Worm (Caenorhabditis elegans) whole organism, L4 larva: ENCODE measurements around the gene gst-11.

Experiments used
- F10B5.3 ChIP-seq: sonication (generic microtip); optimal IDR thresholded peaks from 2 replicates; lab custom pipeline; 2016; ENCODE audit warnings: mild to moderate bottlenecking, missing genetic modification characterization, missing compliant biosample characterization
- F49E8.2 ChIP-seq: sonication (generic microtip); optimal IDR thresholded peaks from 2 replicates; lab custom pipeline; 2016; ENCODE audit warnings: missing compliant biosample characterization, mild to moderate bottlenecking, missing genetic modification characterization, borderline replicate concordance
- T20F7.1 ChIP-seq: fragments of 200-800 bp; sonication (Bioruptor generic); optimal IDR thresholded peaks from 2 replicates; lab custom pipeline; 2018; ENCODE audit warnings: mild to moderate bottlenecking, missing genetic modification characterization, missing compliant biosample characterization
- T26A8.4 ChIP-seq: fragments of 200-800 bp; sonication (Bioruptor generic); IDR thresholded peaks from 2 replicates; pipeline ENCODE4 v1.3.6; 2022; ENCODE audit warnings: missing genetic modification characterization, missing compliant biosample characterization
- Y48G9A.11 ChIP-seq: fragments of 200-800 bp; sonication (Bioruptor generic); IDR thresholded peaks from 2 replicates; pipeline ENCODE4 v1.3.6; 2022; ENCODE audit warnings: missing genetic modification reagents, missing genetic modification characterization, missing compliant biosample characterization
- Y75B8A.6 ChIP-seq: fragments of 200-800 bp; sonication (Bioruptor generic); IDR thresholded peaks from 2 replicates; pipeline ENCODE4 v1.3.6; 2022; ENCODE audit warnings: missing genetic modification reagents, missing genetic modification characterization, missing compliant biosample characterization
- ZK337.2 ChIP-seq: fragments of 200-800 bp; sonication (Bioruptor generic); IDR thresholded peaks from 2 replicates; pipeline ENCODE4 v1.3.6; 2022; ENCODE audit warnings: missing genetic modification reagents, missing genetic modification characterization, missing compliant biosample characterization
- ZK546.5 ChIP-seq, 2 experiments: sonication (generic microtip); optimal IDR thresholded peaks; 2 replicates each; lab custom pipeline; 2017; ENCODE audit warnings: missing biosample characterization in 2 of 2, missing genetic modification characterization in 2 of 2
- ceh-28 ChIP-seq: fragments of 150-350 bp; optimal IDR thresholded peaks from 2 replicates; lab custom pipeline; 2014; ENCODE audit warnings: missing biosample characterization, missing genetic modification reagents, missing genetic modification characterization
- ceh-32 ChIP-seq: sonication (generic microtip); optimal IDR thresholded peaks from 2 replicates; lab custom pipeline; 2016; ENCODE audit warnings: mild to moderate bottlenecking, missing genetic modification characterization, missing compliant biosample characterization; ENCODE audit not compliant: poor library complexity
- ceh-44 ChIP-seq: fragments of 200-800 bp; sonication (Bioruptor generic); IDR thresholded peaks from 2 replicates; pipeline ENCODE4 v1.3.6; 2022; ENCODE audit warnings: missing genetic modification reagents, missing genetic modification characterization, missing compliant biosample characterization
- ceh-62 ChIP-seq: sonication (generic microtip); optimal IDR thresholded peaks from 2 replicates; lab custom pipeline; 2017; ENCODE audit warnings: missing biosample characterization, missing genetic modification characterization
- daf-16 ChIP-seq, 3 experiments: sonication (generic microtip); optimal IDR thresholded peaks; 2 replicates each; lab custom pipeline; 2016 to 2017; ENCODE audit warnings: missing genetic modification characterization in 3 of 3, missing genetic modification reagents in 3 of 3, mild to moderate bottlenecking in 2 of 3, missing compliant biosample characterization in 2 of 3, missing biosample characterization in 1 of 3, moderate library complexity in 1 of 3
- daf-19 ChIP-seq: fragments of 200-800 bp; sonication (Bioruptor generic); conservative IDR thresholded peaks from 2 replicates; pipeline ENCODE4 v1.3.6; 2022; ENCODE audit warnings: missing genetic modification characterization, missing compliant biosample characterization
- daf-8 ChIP-seq: fragments of 200-800 bp; sonication (Bioruptor generic); IDR thresholded peaks from 2 replicates; pipeline ENCODE4 v1.3.6; 2022; ENCODE audit warnings: missing genetic modification characterization, missing compliant biosample characterization
- dmd-6 ChIP-seq: fragments of 200-800 bp; sonication (Bioruptor generic); IDR thresholded peaks from 2 replicates; pipeline ENCODE4 v1.3.6; 2022; ENCODE audit warnings: missing genetic modification reagents, missing genetic modification characterization, missing compliant biosample characterization
- dmd-8 ChIP-seq: fragments of 200-800 bp; sonication (Bioruptor generic); IDR thresholded peaks from 2 replicates; pipeline ENCODE4 v1.3.6; 2022; ENCODE audit warnings: missing genetic modification characterization, missing compliant biosample characterization
- dmd-9 ChIP-seq: fragments of 200-800 bp; sonication (Bioruptor generic); IDR thresholded peaks from 2 replicates; pipeline ENCODE4 v1.3.6; 2022; ENCODE audit warnings: missing genetic modification reagents, missing genetic modification characterization, missing compliant biosample characterization
- dpl-1 ChIP-seq: fragments of 150-350 bp; optimal IDR thresholded peaks from 2 replicates; lab custom pipeline; 2014; ENCODE audit warnings: missing biosample characterization, missing genetic modification reagents, missing genetic modification characterization
- egl-27 ChIP-seq: sonication (generic microtip); optimal IDR thresholded peaks from 3 replicates; lab custom pipeline; 2017; ENCODE audit warnings: missing biosample characterization, missing genetic modification reagents, missing genetic modification characterization
- egl-43 ChIP-seq: fragments of 200-800 bp; sonication (Bioruptor generic); IDR thresholded peaks from 2 replicates; pipeline ENCODE4 v1.3.6; 2022; ENCODE audit warnings: missing genetic modification reagents, missing genetic modification characterization, missing compliant biosample characterization
- fos-1 ChIP-seq: fragments of 150-350 bp; optimal IDR thresholded peaks from 2 replicates; lab custom pipeline; 2014; ENCODE audit warnings: missing biosample characterization, missing genetic modification characterization
- hlh-11 ChIP-seq: fragments of 200-800 bp; sonication (Bioruptor generic); optimal IDR thresholded peaks from 2 replicates; lab custom pipeline; 2018; ENCODE audit warnings: mild to moderate bottlenecking, missing genetic modification characterization, missing compliant biosample characterization
- hlh-30 ChIP-seq: sonication (generic microtip); optimal IDR thresholded peaks from 2 replicates; lab custom pipeline; 2017; ENCODE audit warnings: antibody characterized with exemption, mild to moderate bottlenecking, missing genetic modification characterization, missing compliant biosample characterization; ENCODE audit not compliant: insufficient read depth
- lin-1 ChIP-seq: fragments of 200-800 bp; sonication (Bioruptor generic); IDR thresholded peaks from 2 replicates; pipeline ENCODE4 v1.3.6; 2022; ENCODE audit warnings: missing genetic modification reagents, missing genetic modification characterization, missing compliant biosample characterization
- lin-15B ChIP-seq: fragments of 150-350 bp; sonication (generic microtip); optimal IDR thresholded peaks from 3 replicates; lab custom pipeline; 2014; ENCODE audit warnings: missing biosample characterization, missing genetic modification characterization
- lsy-2 ChIP-seq, 2 experiments: fragments of 150-350 bp in 1 of 2; sonication (generic microtip) in 1 of 2; optimal IDR thresholded peaks; 2 replicates each; lab custom pipeline; 2014 to 2017; ENCODE audit warnings: missing biosample characterization in 2 of 2, missing genetic modification characterization in 2 of 2
- madf-9 ChIP-seq: fragments of 200-800 bp; sonication (Bioruptor generic); conservative IDR thresholded peaks from 2 replicates; pipeline ENCODE4 v1.3.6; 2022; ENCODE audit warnings: missing genetic modification reagents, missing genetic modification characterization, missing compliant biosample characterization
- mdt-29 ChIP-seq: fragments of 200-800 bp; sonication (Bioruptor generic); IDR thresholded peaks from 2 replicates; pipeline ENCODE4 v1.3.6; 2022; ENCODE audit warnings: missing genetic modification reagents, missing genetic modification characterization, missing compliant biosample characterization
- mep-1 ChIP-seq: fragments of 150-350 bp; sonication (generic microtip); optimal IDR thresholded peaks from 3 replicates; lab custom pipeline; 2014; ENCODE audit warnings: missing biosample characterization, missing genetic modification characterization
- mes-2 ChIP-seq: sonication (generic microtip); optimal IDR thresholded peaks from 2 replicates; lab custom pipeline; 2016; ENCODE audit warnings: missing genotype, mild to moderate bottlenecking, missing genetic modification characterization, missing compliant biosample characterization; ENCODE audit not compliant: poor library complexity, severe bottlenecking
- nhr-11 ChIP-seq: fragments of 150-350 bp; optimal IDR thresholded peaks from 2 replicates; lab custom pipeline; 2014; ENCODE audit warnings: missing biosample characterization, missing genetic modification characterization
- nhr-111 ChIP-seq: fragments of 200-800 bp; sonication (Bioruptor generic); optimal IDR thresholded peaks from 2 replicates; lab custom pipeline; 2018; ENCODE audit warnings: mild to moderate bottlenecking, missing genetic modification characterization, missing compliant biosample characterization
- nhr-237 ChIP-seq: sonication (generic microtip); optimal IDR thresholded peaks from 2 replicates; lab custom pipeline; 2017; ENCODE audit warnings: missing biosample characterization, missing genetic modification characterization
- nhr-25 ChIP-seq: sonication (generic microtip); optimal IDR thresholded peaks from 2 replicates; lab custom pipeline; 2017; ENCODE audit warnings: missing genetic modification characterization, mild to moderate bottlenecking, missing compliant biosample characterization, antibody characterized with exemption, moderate library complexity, borderline replicate concordance; ENCODE audit not compliant: insufficient read depth
- nhr-28 ChIP-seq: fragments of 150-350 bp; optimal IDR thresholded peaks from 2 replicates; lab custom pipeline; 2014; ENCODE audit warnings: missing biosample characterization, missing genetic modification characterization
- nhr-41 ChIP-seq: fragments of 200-800 bp; sonication (Bioruptor generic); IDR thresholded peaks from 2 replicates; pipeline ENCODE4 v1.3.6; 2022; ENCODE audit warnings: missing genetic modification reagents, missing genetic modification characterization, missing compliant biosample characterization
- nhr-42 ChIP-seq: fragments of 200-800 bp; sonication (Bioruptor generic); IDR thresholded peaks from 2 replicates; pipeline ENCODE4 v1.3.6; 2022; ENCODE audit warnings: missing genetic modification characterization, missing compliant biosample characterization
- php-3 ChIP-seq: fragments of 200-800 bp; sonication (Bioruptor generic); IDR thresholded peaks from 2 replicates; pipeline ENCODE4 v1.3.6; 2022; ENCODE audit warnings: missing genetic modification reagents, missing genetic modification characterization, missing compliant biosample characterization
- pqm-1 ChIP-seq: sonication (generic microtip); optimal IDR thresholded peaks from 2 replicates; lab custom pipeline; 2017; ENCODE audit warnings: missing biosample characterization, missing genetic modification characterization
- saeg-2 ChIP-seq: fragments of 200-800 bp; sonication (Bioruptor generic); IDR thresholded peaks from 2 replicates; pipeline ENCODE4 v1.3.6; 2022; ENCODE audit warnings: missing genetic modification reagents, missing genetic modification characterization, missing compliant biosample characterization
- sdz-12 ChIP-seq: fragments of 200-800 bp; sonication (Bioruptor generic); optimal IDR thresholded peaks from 2 replicates; lab custom pipeline; 2018; ENCODE audit warnings: mild to moderate bottlenecking, missing genetic modification characterization, missing compliant biosample characterization
- skn-1 ChIP-seq: fragments of 150-350 bp; optimal IDR thresholded peaks from 2 replicates; lab custom pipeline; 2014; ENCODE audit warnings: missing biosample characterization, missing genetic modification characterization
- spr-3 ChIP-seq: fragments of 200-800 bp; sonication (Bioruptor generic); optimal IDR thresholded peaks from 2 replicates; lab custom pipeline; 2018; ENCODE audit warnings: mild to moderate bottlenecking, missing genetic modification characterization, missing compliant biosample characterization
- tra-1 ChIP-seq: fragments of 200-800 bp; sonication (Bioruptor generic); IDR thresholded peaks from 2 replicates; pipeline ENCODE4 v1.3.6; 2022; ENCODE audit warnings: missing genetic modification reagents, missing genetic modification characterization, missing compliant biosample characterization
- unc-39 ChIP-seq: sonication (generic microtip); optimal IDR thresholded peaks from 2 replicates; lab custom pipeline; 2017; ENCODE audit warnings: missing biosample characterization, missing genetic modification characterization
- unc-62 ChIP-seq, 3 experiments: fragments of 150-350 bp in 1 of 3; sonication (generic microtip); optimal IDR thresholded peaks in 2 of 3; peaks in 1 of 3; 1 replicate in 1 of 3; 2 replicates in 2 of 3; lab custom pipeline; 2014 to 2017; ENCODE audit warnings: missing biosample characterization in 3 of 3, missing genetic modification characterization in 3 of 3, missing genetic modification reagents in 3 of 3, missing genotype in 1 of 3
- vab-7 ChIP-seq: fragments of 200-800 bp; sonication (Bioruptor generic); IDR thresholded peaks from 2 replicates; pipeline ENCODE4 v1.3.6; 2022; ENCODE audit warnings: missing genetic modification reagents, missing genetic modification characterization, missing compliant biosample characterization
- zip-2 ChIP-seq: fragments of 150-350 bp; optimal IDR thresholded peaks from 2 replicates; lab custom pipeline; 2014; ENCODE audit warnings: missing biosample characterization, missing genetic modification characterization
- ztf-7 ChIP-seq: fragments of 150-350 bp; optimal IDR thresholded peaks from 2 replicates; lab custom pipeline; 2014; ENCODE audit warnings: missing biosample characterization, missing genetic modification characterization

The gst-11 gene

DNA sequence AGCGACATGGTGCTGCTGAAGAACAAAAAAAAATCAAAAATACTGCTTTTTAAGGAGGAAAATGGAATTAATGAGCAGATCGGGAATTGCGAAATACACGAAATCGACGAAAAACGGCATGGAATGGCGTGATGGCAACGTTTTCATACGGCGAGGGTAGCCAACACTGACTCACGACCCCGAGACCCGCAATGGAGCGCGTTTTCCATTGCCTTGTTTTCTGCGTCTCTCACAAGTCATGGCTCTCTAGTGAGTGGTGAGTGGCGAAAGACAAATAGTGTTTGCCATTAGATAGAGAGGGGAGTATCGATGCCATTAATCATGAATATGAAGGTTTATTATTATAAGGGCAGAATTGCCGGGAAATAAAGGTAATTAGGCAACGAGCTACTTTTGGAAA is 27.8 kb downstream of the gst-11 start, which contains the start of gene C18B2.4 (continued):
- TF ChIP-seq daf-8 (GFP tag; lab: Robert Waterston, UW) (no peak), ceh-28 (tag; lab: Kevin White, UChicago) (no peak), egl-43 (GFP tag; lab: Robert Waterston, UW) (peak; percentile 78), ceh-62 (no peak), daf-19 (GFP tag; lab: Robert Waterston, UW) (no peak), mdt-29 (no peak), F10B5.3 (tag; lab: Kevin White, UChicago) (no peak), nhr-237 (tag; lab: Kevin White, UChicago) (no peak), zip-2 (tag; lab: Kevin White, UChicago) (no peak), egl-27 (tag; lab: Kevin White, UChicago) (no peak), nhr-41 (no peak), dmd-6 (GFP tag; lab: Robert Waterston, UW) (peak; percentile 75), Y75B8A.6 (GFP tag; lab: Robert Waterston, UW) (no peak), ztf-7 (tag; lab: Kevin White, UChicago) (no peak), tra-1 (GFP tag; lab: Robert Waterston, UW) (no peak), nhr-25 (tag; lab: Kevin White, UChicago) (peak; percentile 13), lin-1 (GFP tag; lab: Robert Waterston, UW) (peak; percentile 53; the same call in 1 of the 2 replicates), ZK337.2 (GFP tag; lab: Robert Waterston, UW) (no peak), mep-1 (tag; lab: Kevin White, UChicago) (peak; percentile 78), ZK546.5 (tag; optimal IDR thresholded peaks at IDR 0.05; lab: Kevin White, UChicago) (no peak), hlh-30 (tag; lab: Kevin White, UChicago) (peak; percentile 97), T26A8.4 (0 out of 2 replicates have a peak, but pooled peaks have one; percentile 32), fos-1 (tag; lab: Kevin White, UChicago) (no peak), nhr-11 (tag; lab: Kevin White, UChicago) (peak; percentile 76), madf-9 (GFP tag; lab: Robert Waterston, UW) (0 out of 2 replicates have a peak, but pooled peaks have one; percentile 19), pqm-1 (peak; percentile 62), lin-15B (no peak), hlh-11 (tag; lab: Kevin White, UChicago) (peak; percentile 87), spr-3 (GFP tag; lab: Kevin White, UChicago) (no peak), ceh-44 (GFP tag; lab: Robert Waterston, UW) (no peak), nhr-28 (tag; lab: Kevin White, UChicago) (peak; percentile 81), mes-2 (tag; lab: Kevin White, UChicago) (peak; percentile 68), nhr-111 (GFP tag; lab: Kevin White, UChicago) (no peak), dmd-8 (GFP tag; lab: Robert Waterston, UW) (no peak), nhr-42 (GFP tag; lab: Robert Waterston, UW) (no peak), lsy-2 (tag; optimal IDR thresholded peaks at IDR 0.05; lab: Kevin White, UChicago) (peak; percentile 24 to 80), php-3 (GFP tag; lab: Robert Waterston, UW) (no peak), Y48G9A.11 (GFP tag; lab: Robert Waterston, UW) (no peak), T20F7.1 (GFP tag; lab: Kevin White, UChicago) (no peak), unc-39 (tag; lab: Kevin White, UChicago) (no peak), skn-1 (no peak), daf-16 (GFP tag; optimal IDR thresholded peaks at IDR 0.05; lab: Kevin White, UChicago) (no peak), daf-16 (tag; optimal IDR thresholded peaks at IDR 0.05; lab: Kevin White, UChicago) (peak; percentile 79), vab-7 (GFP tag; lab: Robert Waterston, UW) (peak; percentile 40; the same call in 1 of the 2 replicates), sdz-12 (GFP tag; lab: Kevin White, UChicago) (no peak), ceh-32 (tag; lab: Kevin White, UChicago) (no peak), saeg-2 (GFP tag; lab: Robert Waterston, UW) (no peak), dmd-9 (GFP tag; lab: Robert Waterston, UW) (no peak), F49E8.2 (tag; lab: Kevin White, UChicago) (no peak), unc-62 (GFP tag; optimal IDR thresholded peaks at IDR 0.05 in 1 of 2; lab: Kevin White, UChicago) (peak in 1 of 2 experiments; percentile 53), unc-62 (tag; optimal IDR thresholded peaks at IDR 0.05; lab: Kevin White, UChicago) (no peak), dpl-1 (GFP tag; lab: Kevin White, UChicago) (peak; percentile 28)
